Fruit fly (Drosophila melanogaster): ENCODE measurements around the gene Mco3.

Gene Mco3

DNA sequence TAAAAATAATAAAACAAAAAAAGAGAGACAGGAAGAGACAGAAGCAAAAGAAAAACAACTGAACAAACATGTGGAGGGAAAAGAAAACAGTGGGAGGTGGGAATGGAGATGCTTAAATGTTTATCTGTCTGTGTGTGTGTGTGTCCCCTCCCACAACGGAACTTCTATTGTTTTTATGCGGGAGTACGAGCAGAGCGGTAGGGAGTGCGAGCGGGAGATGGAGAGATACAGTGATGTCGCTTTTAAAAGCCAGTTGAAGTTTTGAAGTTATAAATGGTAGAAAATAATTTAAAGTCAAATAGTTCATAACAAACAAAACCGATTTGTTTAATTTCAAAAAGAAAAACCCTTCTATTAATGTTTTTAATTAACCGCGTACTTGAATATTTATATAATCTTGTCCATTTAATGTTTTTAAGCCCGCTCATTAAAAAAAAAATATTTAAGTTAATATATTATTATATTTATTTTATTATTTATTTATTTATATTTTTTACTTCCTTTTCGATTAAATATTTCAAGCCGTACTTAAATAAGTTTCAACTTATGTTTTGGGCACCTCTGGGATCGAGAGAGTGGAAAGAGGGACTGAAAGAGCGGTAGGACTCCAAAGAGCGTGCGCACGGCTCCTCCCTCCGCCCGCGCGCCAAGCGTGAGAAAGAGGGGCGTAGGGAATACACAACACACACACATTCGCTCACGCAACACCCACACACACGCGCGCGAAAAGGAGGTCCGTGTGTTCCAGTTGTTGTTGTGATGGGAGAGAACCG, 16.9 kb upstream of the Mco3 start (continued):
- no peak for TF ChIP-seq stwl (tag; optimal IDR thresholded peaks at IDR 0.05)
- no peak for TF ChIP-seq CG1024 (GFP tag; IDR thresholded peaks at IDR 0.05)
- no peak; the same call in 3 of the 4 replicates for TF ChIP-seq Gug (GFP tag; IDR thresholded peaks at IDR 0.05)
- no peak for TF ChIP-seq CG12104 (GFP tag; optimal IDR thresholded peaks at IDR 0.05)
- TF ChIP-seq CG18476 (GFP tag; optimal IDR thresholded peaks at IDR 0.05): peak; percentile 4
- TF ChIP-seq MTF-1 (GFP tag; optimal IDR thresholded peaks at IDR 0.05; ENCODE audit: borderline replicate concordance): peak; percentile 16
- peak; percentile 77 for TF ChIP-seq dmrt11E (tag; optimal IDR thresholded peaks at IDR 0.05)
- TF ChIP-seq pho (GFP tag; optimal IDR thresholded peaks at IDR 0.05): no peak
- no peak for TF ChIP-seq CG11085 (GFP tag; IDR thresholded peaks at IDR 0.05)
- TF ChIP-seq ap (GFP tag; IDR thresholded peaks at IDR 0.05): no peak
- no peak for TF ChIP-seq TFAM (GFP tag; optimal IDR thresholded peaks at IDR 0.05)
- peak in 1 of 2 experiments; percentile 64 for TF ChIP-seq bsh (GFP tag; optimal IDR thresholded peaks at IDR 0.05)
- 0 out of 4 replicates have a peak, but pooled peaks have one; percentile 35 for TF ChIP-seq chinmo (GFP tag; IDR thresholded peaks at IDR 0.05; ENCODE audit: partially characterized antibody)
- TF ChIP-seq CG42726 (GFP tag; IDR thresholded peaks at IDR 0.05; ENCODE audit: partially characterized antibody): no peak
- no peak for TF ChIP-seq scrt (GFP tag; optimal IDR thresholded peaks at IDR 0.05)
- no peak for TF ChIP-seq CG7745 (tag; optimal IDR thresholded peaks at IDR 0.05)
- TF ChIP-seq B-H2 (GFP tag; optimal IDR thresholded peaks at IDR 0.05): no peak
- no peak for TF ChIP-seq zfh2 (GFP tag; optimal IDR thresholded peaks at IDR 0.05)
- TF ChIP-seq CG13624 (GFP tag; optimal IDR thresholded peaks at IDR 0.05): no peak
- peak; percentile 43 to 54 for TF ChIP-seq Trl (optimal IDR thresholded peaks at IDR 0.05)
- TF ChIP-seq Trl (GFP tag; optimal IDR thresholded peaks at IDR 0.05): no peak
- no peak for TF ChIP-seq CG8478 (optimal IDR thresholded peaks at IDR 0.05)
- no peak for TF ChIP-seq gsb (GFP tag; IDR thresholded peaks at IDR 0.05)
- peak; percentile 39 for TF ChIP-seq Spps (tag; optimal IDR thresholded peaks at IDR 0.05)
- peak; percentile 41 for TF ChIP-seq CG4424 (GFP tag; optimal IDR thresholded peaks at IDR 0.05)
- TF ChIP-seq Hr51 (GFP tag; optimal IDR thresholded peaks at IDR 0.05): peak in 1 of 2 experiments; percentile 64
- TF ChIP-seq kay (GFP tag; optimal IDR thresholded peaks at IDR 0.05): no peak
- no peak for TF ChIP-seq Sin3A (optimal IDR thresholded peaks at IDR 0.05)
- TF ChIP-seq pnt (GFP tag; optimal IDR thresholded peaks at IDR 0.05): peak; percentile 1
- TF ChIP-seq Xbp1 (GFP tag; optimal IDR thresholded peaks at IDR 0.05): peak; percentile 31
- peak; percentile 72 for TF ChIP-seq CG12391 (tag; optimal IDR thresholded peaks at IDR 0.05)
- no peak for TF ChIP-seq CG9215 (GFP tag; IDR thresholded peaks at IDR 0.05)
- no peak for TF ChIP-seq CG14050 (GFP tag; IDR thresholded peaks at IDR 0.05)
- no peak for TF ChIP-seq CG12299 (tag; optimal IDR thresholded peaks at IDR 0.05)
- no peak for TF ChIP-seq D (optimal IDR thresholded peaks at IDR 0.05)
- peak; percentile 51 for TF ChIP-seq D (GFP tag; optimal IDR thresholded peaks at IDR 0.05)
- 0 out of 2 replicates have a peak, but pooled peaks have one; percentile 5 for TF ChIP-seq ttk (GFP tag; IDR thresholded peaks at IDR 0.05)
- peak; percentile 27 for TF ChIP-seq caup (GFP tag; optimal IDR thresholded peaks at IDR 0.05; ENCODE audit: severe bottlenecking)
- 0 out of 3 replicates have a peak, but pooled peaks have one; percentile 36 for TF ChIP-seq tgo (GFP tag; IDR thresholded peaks at IDR 0.05)
- no peak for TF ChIP-seq Atf3 (GFP tag; optimal IDR thresholded peaks at IDR 0.05)
- 0 out of 3 replicates have a peak, but pooled peaks have one; percentile 29 for TF ChIP-seq Aef1 (GFP tag; IDR thresholded peaks at IDR 0.05)
- TF ChIP-seq org-1 (GFP tag; optimal IDR thresholded peaks at IDR 0.05): peak; percentile 23
- TF ChIP-seq CG13287 (GFP tag; IDR thresholded peaks at IDR 0.05; ENCODE audit: partially characterized antibody): no peak
- peak; percentile 10 for TF ChIP-seq CG15514 (GFP tag; optimal IDR thresholded peaks at IDR 0.05)
- TF ChIP-seq CG10147 (GFP tag; optimal IDR thresholded peaks at IDR 0.05): peak; percentile 56
- no peak for TF ChIP-seq run (tag; optimal IDR thresholded peaks at IDR 0.05)
- TF ChIP-seq CG8388 (GFP tag; optimal IDR thresholded peaks at IDR 0.05): peak; percentile 87
- TF ChIP-seq lab (GFP tag; optimal IDR thresholded peaks at IDR 0.05): peak; percentile 72
- TF ChIP-seq Hmx (GFP tag; optimal IDR thresholded peaks at IDR 0.05): no peak
- TF ChIP-seq CG4360 (GFP tag; IDR thresholded peaks at IDR 0.05): peak; percentile 99

Measured in whole organism, embryonic.